Worm (Caenorhabditis elegans) whole organism, L4 larva: ENCODE data around the gene ftr-1.

Experiments used
- F49E8.2 ChIP-seq: sonication (generic microtip); optimal IDR thresholded peaks from 2 replicates; lab custom pipeline; 2016; ENCODE audit warnings: missing compliant biosample characterization, mild to moderate bottlenecking, missing genetic modification characterization, borderline replicate concordance
- ama-1 ChIP-seq: fragments of 150-350 bp; optimal IDR thresholded peaks from 2 replicates; lab custom pipeline; 2014; ENCODE audit warnings: inconsistent platforms, mixed read lengths
- nhr-25 ChIP-seq: sonication (generic microtip); optimal IDR thresholded peaks from 2 replicates; lab custom pipeline; 2017; ENCODE audit warnings: missing genetic modification characterization, mild to moderate bottlenecking, missing compliant biosample characterization, antibody characterized with exemption, moderate library complexity, borderline replicate concordance; ENCODE audit not compliant: insufficient read depth
- tag-97 ChIP-seq: fragments of 200-800 bp; sonication (Bioruptor generic); IDR thresholded peaks from 2 replicates; pipeline ENCODE4 v1.3.6; 2022; ENCODE audit warnings: missing genetic modification characterization, missing compliant biosample characterization
- vab-7 ChIP-seq: fragments of 200-800 bp; sonication (Bioruptor generic); IDR thresholded peaks from 2 replicates; pipeline ENCODE4 v1.3.6; 2022; ENCODE audit warnings: missing genetic modification reagents, missing genetic modification characterization, missing compliant biosample characterization

- TF ChIP-seq tag-97 (no peak), ama-1 (lab: Kevin White, UChicago) (no peak), F49E8.2 (tag; lab: Kevin White, UChicago) (no peak), nhr-25 (tag; lab: Kevin White, UChicago) (no peak), vab-7 (no peak)
Measured at ce11 chrV:20223725-20224124, 27.0 kb downstream of the ftr-1 start.
